Worm (Caenorhabditis elegans) whole organism, L4 larva: Measurements from ENCODE around the gene H08M01.1.
A peak's percentile ranks its signal among the peaks of the same experiment; 100 is the strongest.
"Not testable (repeated sequence)": the region's sequence is repeated elsewhere in the genome, so short reads cannot be mapped to it uniquely, and the experiment has no call there.

ENCODE experiments used
- D1046.2 ChIP-seq: fragments of 200-800 bp; sonication (Bioruptor generic); IDR thresholded peaks from 2 replicates; pipeline ENCODE4 v1.3.6; 2022; ENCODE audit warnings: missing genetic modification characterization, missing compliant biosample characterization
- F44E2.7 ChIP-seq: fragments of 200-800 bp; sonication (Bioruptor generic); IDR thresholded peaks from 2 replicates; pipeline ENCODE4 v2.1.2; 2022; ENCODE audit warnings: missing genetic modification characterization, missing compliant biosample characterization
- Y48G9A.11 ChIP-seq: fragments of 200-800 bp; sonication (Bioruptor generic); IDR thresholded peaks from 2 replicates; pipeline ENCODE4 v1.3.6; 2022; ENCODE audit warnings: missing genetic modification reagents, missing genetic modification characterization, missing compliant biosample characterization
- arid-1 ChIP-seq: fragments of 200-800 bp; sonication (Bioruptor generic); conservative IDR thresholded peaks from 2 replicates; pipeline ENCODE4 v1.3.6; 2022; ENCODE audit warnings: missing genetic modification reagents, missing genetic modification characterization, missing compliant biosample characterization
- attf-4 ChIP-seq: sonication (generic microtip); optimal IDR thresholded peaks from 3 replicates; lab custom pipeline; 2017; ENCODE audit warnings: missing biosample characterization, missing genetic modification characterization
- ceh-28 ChIP-seq: fragments of 150-350 bp; optimal IDR thresholded peaks from 2 replicates; lab custom pipeline; 2014; ENCODE audit warnings: missing biosample characterization, missing genetic modification reagents, missing genetic modification characterization
- cey-2 ChIP-seq: sonication (generic microtip); optimal IDR thresholded peaks from 3 replicates; lab custom pipeline; 2017; ENCODE audit warnings: missing genetic modification characterization, mild to moderate bottlenecking, missing compliant biosample characterization, antibody characterized with exemption, borderline replicate concordance; ENCODE audit not compliant: insufficient read depth
- daf-12 ChIP-seq: fragments of 150-350 bp; optimal IDR thresholded peaks from 2 replicates; lab custom pipeline; 2014; ENCODE audit warnings: missing biosample characterization, missing genetic modification reagents, missing genetic modification characterization
- dmd-8 ChIP-seq: fragments of 200-800 bp; sonication (Bioruptor generic); IDR thresholded peaks from 2 replicates; pipeline ENCODE4 v1.3.6; 2022; ENCODE audit warnings: missing genetic modification characterization, missing compliant biosample characterization
- hlh-11 ChIP-seq: fragments of 200-800 bp; sonication (Bioruptor generic); optimal IDR thresholded peaks from 2 replicates; lab custom pipeline; 2018; ENCODE audit warnings: mild to moderate bottlenecking, missing genetic modification characterization, missing compliant biosample characterization
- hmg-1.1 ChIP-seq: fragments of 200-800 bp; sonication (Bioruptor generic); IDR thresholded peaks from 2 replicates; pipeline ENCODE4 v1.3.6; 2022; ENCODE audit warnings: missing genetic modification reagents, missing genetic modification characterization, missing compliant biosample characterization
- lim-7 ChIP-seq: fragments of 200-800 bp; sonication (Bioruptor generic); IDR thresholded peaks from 2 replicates; pipeline ENCODE4 v1.3.6; 2022; ENCODE audit warnings: missing genetic modification characterization, missing compliant biosample characterization
- lin-1 ChIP-seq: fragments of 200-800 bp; sonication (Bioruptor generic); IDR thresholded peaks from 2 replicates; pipeline ENCODE4 v1.3.6; 2022; ENCODE audit warnings: missing genetic modification reagents, missing genetic modification characterization, missing compliant biosample characterization
- lin-38 ChIP-seq: fragments of 200-800 bp; sonication (Bioruptor generic); IDR thresholded peaks from 2 replicates; pipeline ENCODE4 v1.3.6; 2022; ENCODE audit warnings: missing genetic modification reagents, missing genetic modification characterization, missing compliant biosample characterization
- lin-39 ChIP-seq: fragments of 150-350 bp; optimal IDR thresholded peaks from 2 replicates; lab custom pipeline; 2014; ENCODE audit warnings: missing biosample characterization, missing genetic modification reagents, missing genetic modification characterization
- lir-3 ChIP-seq: sonication (generic microtip); optimal IDR thresholded peaks from 2 replicates; lab custom pipeline; 2016; ENCODE audit warnings: mild to moderate bottlenecking, missing genetic modification characterization, missing compliant biosample characterization
- lsy-2 ChIP-seq, 2 experiments: fragments of 150-350 bp in 1 of 2; sonication (generic microtip) in 1 of 2; optimal IDR thresholded peaks; 2 replicates each; lab custom pipeline; 2014 to 2017; ENCODE audit warnings: missing biosample characterization in 2 of 2, missing genetic modification characterization in 2 of 2
- mdt-29 ChIP-seq: fragments of 200-800 bp; sonication (Bioruptor generic); IDR thresholded peaks from 2 replicates; pipeline ENCODE4 v1.3.6; 2022; ENCODE audit warnings: missing genetic modification reagents, missing genetic modification characterization, missing compliant biosample characterization
- mep-1 ChIP-seq: fragments of 150-350 bp; sonication (generic microtip); optimal IDR thresholded peaks from 3 replicates; lab custom pipeline; 2014; ENCODE audit warnings: missing biosample characterization, missing genetic modification characterization
- mes-2 ChIP-seq: sonication (generic microtip); optimal IDR thresholded peaks from 2 replicates; lab custom pipeline; 2016; ENCODE audit warnings: missing genotype, mild to moderate bottlenecking, missing genetic modification characterization, missing compliant biosample characterization; ENCODE audit not compliant: poor library complexity, severe bottlenecking
- nhr-11 ChIP-seq: fragments of 150-350 bp; optimal IDR thresholded peaks from 2 replicates; lab custom pipeline; 2014; ENCODE audit warnings: missing biosample characterization, missing genetic modification characterization
- nhr-28 ChIP-seq: fragments of 150-350 bp; optimal IDR thresholded peaks from 2 replicates; lab custom pipeline; 2014; ENCODE audit warnings: missing biosample characterization, missing genetic modification characterization
- nhr-48 ChIP-seq: sonication (generic microtip); optimal IDR thresholded peaks from 2 replicates; lab custom pipeline; 2016; ENCODE audit warnings: mild to moderate bottlenecking, missing genetic modification characterization, missing compliant biosample characterization
- nhr-77 ChIP-seq: fragments of 150-350 bp; optimal IDR thresholded peaks from 2 replicates; lab custom pipeline; 2014; ENCODE audit warnings: missing biosample characterization, missing genetic modification characterization
- pha-4 ChIP-seq, 2 experiments: fragments of 150-350 bp in 1 of 2; fragments of 200-800 bp in 1 of 2; sonication (Bioruptor generic) in 1 of 2; IDR thresholded peaks in 1 of 2; optimal IDR thresholded peaks in 1 of 2; 2 replicates each; pipeline versions ENCODE4 v1.3.6 to Lab custom; 2014 to 2022; ENCODE audit warnings: missing genetic modification characterization in 2 of 2, missing genetic modification reagents in 2 of 2, missing biosample characterization in 1 of 2, missing compliant biosample characterization in 1 of 2
- pqm-1 ChIP-seq: sonication (generic microtip); optimal IDR thresholded peaks from 2 replicates; lab custom pipeline; 2017; ENCODE audit warnings: missing biosample characterization, missing genetic modification characterization
- skn-1 ChIP-seq: fragments of 150-350 bp; optimal IDR thresholded peaks from 2 replicates; lab custom pipeline; 2014; ENCODE audit warnings: missing biosample characterization, missing genetic modification characterization
- snpc-1.2 ChIP-seq: fragments of 200-800 bp; sonication (Bioruptor generic); IDR thresholded peaks from 2 replicates; pipeline ENCODE4 v1.3.6; 2022; ENCODE audit warnings: missing genetic modification reagents, missing genetic modification characterization, missing compliant biosample characterization
- zip-11 ChIP-seq: fragments of 200-800 bp; sonication (Bioruptor generic); IDR thresholded peaks from 2 replicates; pipeline ENCODE4 v1.3.6; 2022; ENCODE audit warnings: missing genetic modification characterization, missing compliant biosample characterization
- zip-2 ChIP-seq: fragments of 150-350 bp; optimal IDR thresholded peaks from 2 replicates; lab custom pipeline; 2014; ENCODE audit warnings: missing biosample characterization, missing genetic modification characterization

The H08M01.1 gene

ce11 chrIV:13877707-13878106, 41.5 kb upstream of the H08M01.1 start (continued):
- TF ChIP-seq D1046.2 (GFP tag; lab: Robert Waterston, UW) (0 out of 2 replicates have a peak, but pooled peaks have one; percentile 4), ceh-28 (tag; lab: Kevin White, UChicago) (no peak), zip-2 (tag; lab: Kevin White, UChicago) (no peak), hmg-1.1 (peak; percentile 63; the same call in 1 of the 2 replicates), mep-1 (tag; lab: Kevin White, UChicago) (peak; percentile 66), lsy-2 (tag; optimal IDR thresholded peaks at IDR 0.05; lab: Kevin White, UChicago) (peak in 1 of 2 experiments; percentile 61)
- TF ChIP-seq, all 104 proteins: peak for 13

ce11 chrIV:13876565-13877153, 40.5 kb upstream of the H08M01.1 start, which contains the start of gene prdh-1:
prdh-1 (minus strand) TSS chrIV:13876615.
- TF ChIP-seq nhr-11 (tag; lab: Kevin White, UChicago) (no peak), mes-2 (tag; lab: Kevin White, UChicago) (no peak), mdt-29 (GFP tag; lab: Robert Waterston, UW) (no peak), nhr-48 (tag; lab: Kevin White, UChicago) (no peak), dmd-8 (GFP tag; lab: Robert Waterston, UW) (no peak)
- TF ChIP-seq, all 104 proteins: peak for 0

- TF ChIP-seq attf-4 (tag; lab: Kevin White, UChicago) (no peak), hlh-11 (tag; lab: Kevin White, UChicago) (no peak), snpc-1.2 (peak; percentile 96), nhr-77 (tag; lab: Kevin White, UChicago) (no peak), Y48G9A.11 (GFP tag; lab: Robert Waterston, UW) (no peak), skn-1 (no peak), lin-39 (tag; lab: Kevin White, UChicago) (no peak), arid-1 (GFP tag; lab: Robert Waterston, UW) (no peak), mdt-29 (GFP tag; lab: Robert Waterston, UW) (0 out of 2 replicates have a peak, but pooled peaks have one; percentile 15), zip-11 (no peak)
Measured at ce11 chrIV:13870085-13870484, 33.9 kb upstream of the H08M01.1 start.

ce11 chrIV:13866754-13867153, 30.6 kb upstream of the H08M01.1 start, which contains the start of gene B0513.90:
B0513.90 (plus strand) TSS chrIV:13867054.
- TF ChIP-seq F44E2.7 (no peak), lim-7 (GFP tag; lab: Robert Waterston, UW) (no peak), zip-11 (no peak), lir-3 (tag; lab: Kevin White, UChicago) (no peak), cey-2 (tag; lab: Kevin White, UChicago) (no peak)

ce11 chrIV:13865172-13865571, 29.0 kb upstream of the H08M01.1 start, which contains the start of gene vamp-8:
vamp-8 (minus strand) TSS chrIV:13865196.
- TF ChIP-seq pha-4 (GFP tag; IDR thresholded peaks at IDR 0.05; lab: Robert Waterston, UW), result no peak
- peak; percentile 91 for TF ChIP-seq pha-4 (tag; optimal IDR thresholded peaks at IDR 0.05; lab: Kevin White, UChicago)
- no peak for TF ChIP-seq daf-12
- TF ChIP-seq pqm-1, result no peak
- TF ChIP-seq nhr-28 (tag; lab: Kevin White, UChicago), result peak; percentile 76
- TF ChIP-seq, all 104 proteins: peak for 2

ce11 chrIV:13862003-13862402, 25.8 kb upstream of the H08M01.1 start:
- peak; percentile 81 for TF ChIP-seq snpc-1.2
- peak; percentile 55 for TF ChIP-seq mdt-29 (GFP tag; lab: Robert Waterston, UW)
- peak; percentile 38; the same call in 1 of the 2 replicates for TF ChIP-seq lin-38 (GFP tag; lab: Robert Waterston, UW)
- TF ChIP-seq lin-1 (GFP tag; lab: Robert Waterston, UW), result peak; percentile 51; the same call in 1 of the 2 replicates
- 0 out of 2 replicates have a peak, but pooled peaks have one; percentile 28 for TF ChIP-seq pha-4 (GFP tag; IDR thresholded peaks at IDR 0.05; lab: Robert Waterston, UW)
- TF ChIP-seq pha-4 (tag; optimal IDR thresholded peaks at IDR 0.05; lab: Kevin White, UChicago), result not testable (repeated sequence)
